Worm (Caenorhabditis elegans): Measurements from ENCODE around the gene clic-1.

- TF ChIP-seq ztf-18 (tag; optimal IDR thresholded peaks at IDR 0.05) (no peak), madf-8 (GFP tag; conservative IDR thresholded peaks at IDR 0.05) (no peak; the same call in 1 of the 2 replicates), pha-4 (tag; optimal IDR thresholded peaks at IDR 0.05) (no peak), ZK185.1 (tag; optimal IDR thresholded peaks at IDR 0.05; ENCODE audit: poor library complexity, severe bottlenecking) (no peak), unc-62 (GFP tag; optimal IDR thresholded peaks at IDR 0.05) (no peak), dpl-1 (GFP tag; optimal IDR thresholded peaks at IDR 0.05) (no peak), ztf-25 (GFP tag; IDR thresholded peaks at IDR 0.05) (no peak), let-526 (GFP tag; IDR thresholded peaks at IDR 0.05) (no peak), snpc-1.3 (tag; optimal IDR thresholded peaks at IDR 0.05; ENCODE audit: insufficient read depth) (no peak), madf-10 (tag; optimal IDR thresholded peaks at IDR 0.05) (no peak)
Measured at ce11 chrV:7733240-7733765, 1.4 kb downstream of the clic-1 start.
